Fruit fly (Drosophila melanogaster): ENCODE results near the gene XNP.

Gene XNP

DNA sequence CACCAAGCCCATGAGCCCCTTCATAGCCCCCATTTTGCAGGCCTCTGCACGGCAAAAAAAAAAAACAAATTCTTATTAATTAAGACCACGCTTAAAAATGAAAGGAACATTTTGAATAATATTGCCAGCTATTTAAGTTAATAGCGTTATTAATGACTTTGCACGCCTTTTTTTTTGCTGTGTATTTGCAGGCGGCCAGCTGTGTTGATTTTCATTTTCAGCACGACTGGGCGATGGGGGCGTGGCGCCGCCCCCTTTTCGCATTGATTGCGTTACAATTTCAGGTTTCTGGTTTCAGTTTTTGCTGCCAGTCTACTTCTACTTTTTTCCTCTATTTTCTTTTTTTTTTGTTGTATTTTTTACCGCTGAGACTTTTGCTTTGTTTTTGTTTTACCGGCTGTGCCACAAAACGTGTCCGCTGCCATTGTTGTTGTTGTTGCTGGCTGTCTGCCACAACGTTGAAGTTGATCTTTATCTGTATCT, 49.3 kb upstream of the XNP start (continued):
- TF ChIP-seq Ptx1 (GFP tag; IDR thresholded peaks at IDR 0.05) (peak; percentile 69), CG8388 (GFP tag; optimal IDR thresholded peaks at IDR 0.05) (peak; percentile 9), CG12155 (GFP tag; optimal IDR thresholded peaks at IDR 0.05) (no peak), CG5953 (GFP tag; IDR thresholded peaks at IDR 0.05) (no peak), Drgx (GFP tag; IDR thresholded peaks at IDR 0.05) (peak; percentile 94), Rfx (GFP tag; IDR thresholded peaks at IDR 0.05) (peak; percentile 65), Myb (GFP tag; optimal IDR thresholded peaks at IDR 0.05) (peak; percentile 1), CG6813 (GFP tag; optimal IDR thresholded peaks at IDR 0.05) (peak; percentile 22), Nf-YA (GFP tag; IDR thresholded peaks at IDR 0.05) (0 out of 2 replicates have a peak, but pooled peaks have one; percentile 30), E2f1 (GFP tag; IDR thresholded peaks at IDR 0.05) (peak; percentile 15; the same call in 1 of the 2 replicates), fd64A (GFP tag; optimal IDR thresholded peaks at IDR 0.05) (no peak), CG1792 (GFP tag; optimal IDR thresholded peaks at IDR 0.05) (peak; percentile 11), prd (optimal IDR thresholded peaks at IDR 0.05) (no peak), prd (GFP tag; IDR thresholded peaks at IDR 0.05) (peak; percentile 70; the same call in 2 of the 3 replicates), CG12104 (GFP tag; optimal IDR thresholded peaks at IDR 0.05) (no peak), Dll (GFP tag; IDR thresholded peaks at IDR 0.05; ENCODE audit: partially characterized antibody) (no peak), chinmo (GFP tag; IDR thresholded peaks at IDR 0.05; ENCODE audit: partially characterized antibody) (no peak), nom (GFP tag; optimal IDR thresholded peaks at IDR 0.05) (peak; percentile 98), CG32772 (GFP tag; IDR thresholded peaks at IDR 0.05) (peak; percentile 42; the same call in 1 of the 2 replicates), CG2875 (GFP tag; optimal IDR thresholded peaks at IDR 0.05) (no peak), sens (GFP tag) (peak; percentile 7), dpn (GFP tag; optimal IDR thresholded peaks at IDR 0.05) (peak in 1 of 2 experiments; percentile 13), CG17359 (tag; optimal IDR thresholded peaks at IDR 0.05) (peak; percentile 65), Aef1 (GFP tag; IDR thresholded peaks at IDR 0.05) (peak; percentile 48; the same call in 2 of the 3 replicates), croc (GFP tag; conservative IDR thresholded peaks at IDR 0.05) (peak; percentile 29; the same call in 2 of the 3 replicates), CG11456 (GFP tag; IDR thresholded peaks at IDR 0.05) (0 out of 3 replicates have a peak, but pooled peaks have one; percentile 49), Sox102F (GFP tag; optimal IDR thresholded peaks at IDR 0.05) (peak; percentile 47), sim (GFP tag; IDR thresholded peaks at IDR 0.05) (peak; percentile 35; the same call in 1 of the 2 replicates), Awh (GFP tag; IDR thresholded peaks at IDR 0.05) (0 out of 2 replicates have a peak, but pooled peaks have one; percentile 17), nau (GFP tag; optimal IDR thresholded peaks at IDR 0.05) (peak; percentile 32), crp (GFP tag; optimal IDR thresholded peaks at IDR 0.05) (no peak), E2f2 (GFP tag; IDR thresholded peaks at IDR 0.05) (peak; percentile 6; the same call in 1 of the 2 replicates), ranshi (GFP tag; IDR thresholded peaks at IDR 0.05) (no peak), CG14050 (GFP tag; IDR thresholded peaks at IDR 0.05) (peak; percentile 34; the same call in 1 of the 3 replicates), D19A (tag; optimal IDR thresholded peaks at IDR 0.05) (no peak), sd (tag; optimal IDR thresholded peaks at IDR 0.05) (no peak), CG7839 (tag; optimal IDR thresholded peaks at IDR 0.05) (peak; percentile 55), CG15011 (GFP tag; optimal IDR thresholded peaks at IDR 0.05) (peak; percentile 1), klu (GFP tag; IDR thresholded peaks at IDR 0.05) (peak; percentile 59), danr (GFP tag; IDR thresholded peaks at IDR 0.05) (0 out of 2 replicates have a peak, but pooled peaks have one; percentile 7), gem (tag; optimal IDR thresholded peaks at IDR 0.05) (peak; percentile 49), Spps (tag; optimal IDR thresholded peaks at IDR 0.05) (no peak), CG11504 (tag; optimal IDR thresholded peaks at IDR 0.05) (peak; percentile 38), Lim3 (GFP tag; IDR thresholded peaks at IDR 0.05) (0 out of 2 replicates have a peak, but pooled peaks have one; percentile 25), HmgZ (tag; optimal IDR thresholded peaks at IDR 0.05) (no peak), stc (GFP tag; IDR thresholded peaks at IDR 0.05) (0 out of 2 replicates have a peak, but pooled peaks have one; percentile 26), CG4404 (GFP tag; IDR thresholded peaks at IDR 0.05) (peak; percentile 29; the same call in 1 of the 2 replicates), hkb (optimal IDR thresholded peaks at IDR 0.05) (no peak), hkb (GFP tag; IDR thresholded peaks at IDR 0.05) (peak; percentile 75), CG7372 (GFP tag; IDR thresholded peaks at IDR 0.05) (peak; percentile 50; the same call in 1 of the 2 replicates)

All from whole organism, embryonic.